Fruit fly (Drosophila melanogaster) Kc167 (cell line): ENCODE data around the gene CG1494.

Experiments used
- Sin3A ChIP-seq: fragments of >200 bp; optimal IDR thresholded peaks from 2 replicates; lab custom pipeline; 2018; ENCODE audit warnings: missing external identifiers
- h ChIP-seq: fragments of >200 bp; optimal IDR thresholded peaks from 3 replicates; lab custom pipeline; 2018; ENCODE audit warnings: missing external identifiers
- insv ChIP-seq: fragments of >200 bp; optimal IDR thresholded peaks from 3 replicates; lab custom pipeline; 2018; ENCODE audit warnings: missing external identifiers

- no peak for TF ChIP-seq insv (lab: Kevin White, UChicago)
- no peak for TF ChIP-seq Sin3A (lab: Kevin White, UChicago)
- TF ChIP-seq h (lab: Kevin White, UChicago): no peak
Measured at dm6 chrX:21319202-21319772, 34.2 kb downstream of the CG1494 start, which contains the start of the genes SLIRP1 and anox.
